Fruit fly (Drosophila melanogaster) Kc167 (cell line): ENCODE measurements around the gene CG13623.

Experiments
- Sin3A ChIP-seq: fragments of >200 bp; optimal IDR thresholded peaks from 2 replicates; lab custom pipeline; 2018; ENCODE audit warnings: missing external identifiers
- insv ChIP-seq: fragments of >200 bp; optimal IDR thresholded peaks from 3 replicates; lab custom pipeline; 2018; ENCODE audit warnings: missing external identifiers
- psq ChIP-seq: fragments of >200 bp; optimal IDR thresholded peaks from 2 replicates; lab custom pipeline; 2017; ENCODE audit warnings: missing external identifiers
- ttk ChIP-seq: sonication (Bioruptor generic); optimal IDR thresholded peaks from 2 replicates; lab custom pipeline; 2017; ENCODE audit warnings: missing external identifiers

dm6 chr3R:24568251-24568932 is 38.0 kb upstream of the CG13623 start:
- TF ChIP-seq ttk (lab: Kevin White, UChicago) (no peak), psq (no peak), Sin3A (lab: Kevin White, UChicago) (no peak), insv (lab: Kevin White, UChicago) (no peak)
